Worm (Caenorhabditis elegans): ENCODE data around the gene srh-216.

DNA sequence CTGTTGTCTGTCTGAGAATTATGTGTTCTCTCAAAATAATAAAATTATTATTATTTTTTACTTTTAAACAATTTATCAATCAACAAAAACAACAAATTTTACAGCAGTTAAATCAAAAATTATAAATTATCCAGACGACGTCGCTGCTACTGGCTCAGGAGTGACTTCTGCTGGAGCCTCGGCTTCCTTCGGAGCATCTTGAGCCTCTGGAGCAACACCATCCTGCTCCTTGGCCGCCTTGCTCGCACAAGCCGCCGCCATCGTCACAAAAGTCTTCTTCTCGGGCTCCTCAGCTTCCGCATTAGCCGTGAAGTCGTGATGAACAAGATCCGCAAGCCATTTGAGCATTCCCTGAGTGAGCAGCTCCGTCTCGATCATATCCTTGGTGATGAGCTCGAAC is 34.7 kb downstream of the srh-216 start:
- TF ChIP-seq W03F9.2 (tag; optimal IDR thresholded peaks at IDR 0.05): no peak
- no peak for TF ChIP-seq him-1 (tag; optimal IDR thresholded peaks at IDR 0.05)
- no peak for TF ChIP-seq dao-5 (tag; optimal IDR thresholded peaks at IDR 0.05)

Measured in whole organism, L4/young adult.